Worm (Caenorhabditis elegans) whole organism, L1 larva: ENCODE results near the gene C11H1.9.

Source experiments
- aha-1 ChIP-seq: fragments of 150-350 bp; optimal IDR thresholded peaks from 2 replicates; lab custom pipeline; 2014; ENCODE audit warnings: missing biosample characterization, missing genetic modification characterization
- egl-27 ChIP-seq, 2 experiments: fragments of 150-350 bp in 1 of 2; sonication (generic microtip); optimal IDR thresholded peaks; 3 replicates each; lab custom pipeline; 2017 to 2018; ENCODE audit warnings: missing biosample characterization in 2 of 2, missing genetic modification characterization in 2 of 2, missing genetic modification reagents in 2 of 2
- lin-13 ChIP-seq: fragments of 150-350 bp; optimal IDR thresholded peaks from 2 replicates; lab custom pipeline; 2014; ENCODE audit warnings: missing biosample characterization, missing genetic modification reagents, missing genetic modification characterization
- lin-14 ChIP-seq: fragments of 200-800 bp; sonication (Bioruptor generic); optimal IDR thresholded peaks from 2 replicates; lab custom pipeline; 2018; ENCODE audit warnings: mild to moderate bottlenecking, missing genetic modification characterization, moderate library complexity, missing compliant biosample characterization
- mef-2 ChIP-seq: fragments of 150-350 bp; optimal IDR thresholded peaks from 2 replicates; lab custom pipeline; 2014; ENCODE audit warnings: missing biosample characterization, missing genetic modification characterization
- skn-1 ChIP-seq: fragments of 150-350 bp; optimal IDR thresholded peaks from 2 replicates; lab custom pipeline; 2014; ENCODE audit warnings: missing biosample characterization, missing genetic modification characterization
- unc-62 ChIP-seq: fragments of 150-350 bp; optimal IDR thresholded peaks from 2 replicates; lab custom pipeline; 2014; ENCODE audit warnings: missing biosample characterization, missing genetic modification reagents, missing genetic modification characterization
- unc-86 ChIP-seq: sonication (generic microtip); optimal IDR thresholded peaks from 2 replicates; lab custom pipeline; 2016; ENCODE audit warnings: missing genetic modification characterization, missing compliant biosample characterization

DNA sequence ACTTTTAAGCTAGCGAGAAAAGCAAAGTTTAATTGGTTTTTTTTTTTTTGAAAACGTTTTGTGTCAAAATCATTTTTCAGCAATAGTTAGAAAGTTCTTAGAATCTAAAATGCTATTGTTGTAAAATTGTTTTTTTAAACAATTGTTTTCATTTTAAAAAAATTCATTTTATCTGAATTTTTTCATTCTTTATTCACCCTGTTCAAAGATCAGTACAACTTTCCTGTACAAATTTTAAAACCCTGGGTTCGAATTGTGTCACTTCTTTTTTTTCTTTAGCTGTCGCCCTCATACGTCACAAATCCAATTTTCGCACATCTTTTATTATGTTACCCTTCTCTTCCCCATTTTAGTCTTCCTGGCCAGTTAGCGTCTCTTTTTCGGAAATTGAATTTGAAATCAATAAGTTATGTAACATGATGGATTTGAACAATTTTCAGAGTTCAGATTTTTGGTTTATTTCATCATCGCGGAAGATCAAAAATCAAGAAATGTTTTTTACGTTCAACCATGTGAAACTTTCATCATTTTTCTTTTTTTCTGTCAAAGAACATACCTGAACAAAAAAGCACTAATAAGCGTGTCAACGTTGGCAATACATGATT lies 36.6 kb upstream of the C11H1.9 start:
- no peak for TF ChIP-seq aha-1 (tag; lab: Kevin White, UChicago)
- no peak for TF ChIP-seq mef-2 (tag; lab: Kevin White, UChicago)
- no peak for TF ChIP-seq unc-86
- no peak for TF ChIP-seq lin-13 (GFP tag; lab: Kevin White, UChicago)
- TF ChIP-seq lin-14 (GFP tag; lab: Kevin White, UChicago) = peak; percentile 91
- TF ChIP-seq unc-62 = no peak
- TF ChIP-seq egl-27 (tag; optimal IDR thresholded peaks at IDR 0.05; lab: Kevin White, UChicago) = no peak
- TF ChIP-seq skn-1 = no peak
